Worm (Caenorhabditis elegans) whole organism, L2 larva: ENCODE results near the gene F39H12.1.

Experiments used
- C34F6.9 ChIP-seq: fragments of 150-350 bp; optimal IDR thresholded peaks from 2 replicates; lab custom pipeline; 2014; ENCODE audit warnings: missing biosample characterization, missing genetic modification characterization
- F13H6.1 ChIP-seq: sonication (generic microtip); optimal IDR thresholded peaks from 2 replicates; lab custom pipeline; 2016; ENCODE audit warnings: missing genetic modification characterization, missing compliant biosample characterization
- R02D3.7 ChIP-seq: fragments of 150-350 bp; optimal IDR thresholded peaks from 2 replicates; lab custom pipeline; 2014; ENCODE audit warnings: missing biosample characterization, missing genetic modification characterization
- alr-1 ChIP-seq: fragments of 150-350 bp; optimal IDR thresholded peaks from 2 replicates; lab custom pipeline; 2014; ENCODE audit warnings: missing biosample characterization, missing genetic modification characterization
- aly-2 ChIP-seq: fragments of 150-350 bp; optimal IDR thresholded peaks from 2 replicates; lab custom pipeline; 2014; ENCODE audit warnings: missing biosample characterization, missing genetic modification characterization
- ama-1 ChIP-seq: fragments of 150-350 bp; optimal IDR thresholded peaks from 2 replicates; lab custom pipeline; 2018; ENCODE audit warnings: inconsistent platforms
- blmp-1 ChIP-seq: sonication (generic microtip); optimal IDR thresholded peaks from 2 replicates; lab custom pipeline; 2017; ENCODE audit warnings: missing genetic modification characterization, mild to moderate bottlenecking, missing compliant biosample characterization, antibody characterized with exemption, moderate library complexity; ENCODE audit not compliant: insufficient read depth
- ceh-82 ChIP-seq: fragments of 150-350 bp; optimal IDR thresholded peaks from 2 replicates; lab custom pipeline; 2014; ENCODE audit warnings: missing biosample characterization, missing genetic modification characterization
- crh-2 ChIP-seq: sonication (generic microtip); optimal IDR thresholded peaks from 2 replicates; lab custom pipeline; 2017; ENCODE audit warnings: missing biosample characterization, missing genetic modification characterization
- dmd-4 ChIP-seq: sonication (generic microtip); optimal IDR thresholded peaks from 2 replicates; lab custom pipeline; 2017; ENCODE audit warnings: missing biosample characterization, missing genetic modification characterization
- elt-3 ChIP-seq: sonication (generic microtip); optimal IDR thresholded peaks from 2 replicates; lab custom pipeline; 2017; ENCODE audit warnings: missing biosample characterization, missing genetic modification characterization
- fos-1 ChIP-seq: fragments of 150-350 bp; optimal IDR thresholded peaks from 2 replicates; lab custom pipeline; 2014; ENCODE audit warnings: missing biosample characterization, missing genetic modification characterization
- gmeb-1 ChIP-seq: fragments of 150-350 bp; optimal IDR thresholded peaks from 2 replicates; lab custom pipeline; 2014; ENCODE audit warnings: missing biosample characterization, missing genetic modification characterization
- lin-11 ChIP-seq: fragments of 150-350 bp; sonication (generic microtip); optimal IDR thresholded peaks from 2 replicates; lab custom pipeline; 2014; ENCODE audit warnings: missing biosample characterization, missing genetic modification characterization, inconsistent platforms, mixed read lengths
- mbf-1 ChIP-seq: sonication (generic microtip); optimal IDR thresholded peaks from 2 replicates; lab custom pipeline; 2017; ENCODE audit warnings: missing biosample characterization, missing genetic modification characterization
- mdl-1 ChIP-seq, 2 experiments: fragments of 150-350 bp in 1 of 2; sonication (generic microtip) in 1 of 2; optimal IDR thresholded peaks; 2 replicates each; lab custom pipeline; 2017; ENCODE audit warnings: missing biosample characterization in 2 of 2, missing genetic modification characterization in 2 of 2
- nhr-10 ChIP-seq: sonication (generic microtip); optimal IDR thresholded peaks from 2 replicates; lab custom pipeline; 2017; ENCODE audit warnings: missing biosample characterization, missing genetic modification characterization
- nhr-11 ChIP-seq: fragments of 150-350 bp; optimal IDR thresholded peaks from 2 replicates; lab custom pipeline; 2014; ENCODE audit warnings: missing biosample characterization, missing genetic modification characterization
- nhr-12 ChIP-seq: fragments of 150-350 bp; optimal IDR thresholded peaks from 2 replicates; lab custom pipeline; 2014; ENCODE audit warnings: missing biosample characterization, missing genetic modification characterization
- nhr-129 ChIP-seq: fragments of 150-350 bp; optimal IDR thresholded peaks from 2 replicates; lab custom pipeline; 2014; ENCODE audit warnings: missing biosample characterization, missing genetic modification characterization
- nhr-21 ChIP-seq: fragments of 150-350 bp; optimal IDR thresholded peaks from 2 replicates; lab custom pipeline; 2014; ENCODE audit warnings: missing biosample characterization, missing genetic modification characterization
- nhr-25 ChIP-seq: fragments of 150-350 bp; sonication (generic microtip); optimal IDR thresholded peaks from 3 replicates; lab custom pipeline; 2014; ENCODE audit warnings: missing biosample characterization, missing genetic modification characterization
- nhr-6 ChIP-seq: fragments of 150-350 bp; optimal IDR thresholded peaks from 2 replicates; lab custom pipeline; 2014; ENCODE audit warnings: missing biosample characterization, missing genetic modification characterization
- peb-1 ChIP-seq: fragments of 150-350 bp; optimal IDR thresholded peaks from 2 replicates; lab custom pipeline; 2014; ENCODE audit warnings: missing biosample characterization, missing genetic modification characterization
- sem-4 ChIP-seq: fragments of 150-350 bp; optimal IDR thresholded peaks from 2 replicates; lab custom pipeline; 2014; ENCODE audit warnings: missing biosample characterization, missing genetic modification reagents, missing genetic modification characterization
- skn-1 ChIP-seq: sonication (generic microtip); optimal IDR thresholded peaks from 2 replicates; lab custom pipeline; 2017; ENCODE audit warnings: missing biosample characterization, missing genetic modification characterization
- sma-3 ChIP-seq: sonication (generic microtip); optimal IDR thresholded peaks from 2 replicates; lab custom pipeline; 2016; ENCODE audit warnings: missing genetic modification reagents, missing genetic modification characterization, missing compliant biosample characterization
- sma-9 ChIP-seq, 2 experiments: fragments of 150-350 bp in 1 of 2; sonication (generic microtip) in 1 of 2; optimal IDR thresholded peaks; 2 replicates each; lab custom pipeline; 2014 to 2016; ENCODE audit warnings: missing genetic modification characterization in 2 of 2, mild to moderate bottlenecking in 1 of 2, missing biosample characterization in 1 of 2, missing compliant biosample characterization in 1 of 2, missing genetic modification reagents in 1 of 2, moderate library complexity in 1 of 2
- snpc-4 ChIP-seq: fragments of 150-350 bp; optimal IDR thresholded peaks from 2 replicates; lab custom pipeline; 2014; ENCODE audit warnings: missing biosample characterization, missing genetic modification characterization
- unc-55 ChIP-seq: fragments of 150-350 bp; sonication (generic microtip); optimal IDR thresholded peaks from 3 replicates; lab custom pipeline; 2014; ENCODE audit warnings: missing biosample characterization, missing genetic modification reagents, missing genetic modification characterization
- unc-62 ChIP-seq: fragments of 150-350 bp; optimal IDR thresholded peaks from 2 replicates; lab custom pipeline; 2014; ENCODE audit warnings: missing biosample characterization, missing genetic modification reagents, missing genetic modification characterization
- zag-1 ChIP-seq: fragments of 150-350 bp; optimal IDR thresholded peaks from 2 replicates; lab custom pipeline; 2014; ENCODE audit warnings: missing biosample characterization, missing genetic modification characterization
- ztf-1 ChIP-seq: fragments of 200-800 bp; sonication (Bioruptor generic); conservative IDR thresholded peaks from 2 replicates; pipeline ENCODE4 v1.3.6; 2022; ENCODE audit warnings: missing genetic modification characterization, missing compliant biosample characterization
- ztf-11 ChIP-seq: sonication (generic microtip); optimal IDR thresholded peaks from 2 replicates; lab custom pipeline; 2017; ENCODE audit warnings: missing biosample characterization, missing genetic modification characterization
- ztf-4 ChIP-seq: fragments of 150-350 bp; optimal IDR thresholded peaks from 2 replicates; lab custom pipeline; 2014; ENCODE audit warnings: missing biosample characterization, missing genetic modification characterization

The F39H12.1 gene

DNA sequence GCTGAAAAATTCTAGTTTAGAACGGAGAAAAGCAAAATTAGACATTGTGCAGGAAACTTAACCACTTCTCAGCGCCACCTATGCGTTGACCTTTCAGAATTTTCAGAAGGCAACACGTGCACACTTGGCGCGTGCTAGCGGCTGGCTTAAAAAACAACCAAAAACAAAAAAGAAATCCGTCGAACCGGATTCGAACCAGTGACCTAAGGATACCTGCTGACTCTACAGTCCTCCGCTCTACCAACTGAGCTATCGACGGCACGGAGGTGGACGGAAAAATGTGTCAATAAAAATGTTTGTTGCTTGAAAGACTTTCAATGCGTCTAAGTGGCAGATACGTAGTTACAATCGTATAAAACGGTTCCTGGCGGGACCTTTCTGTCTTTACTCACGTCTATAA, 30.6 kb downstream of the F39H12.1 start:
- TF ChIP-seq nhr-129: peak; percentile 26
- no peak for TF ChIP-seq fos-1 (tag; lab: Kevin White, UChicago)
- TF ChIP-seq zag-1: no peak

DNA sequence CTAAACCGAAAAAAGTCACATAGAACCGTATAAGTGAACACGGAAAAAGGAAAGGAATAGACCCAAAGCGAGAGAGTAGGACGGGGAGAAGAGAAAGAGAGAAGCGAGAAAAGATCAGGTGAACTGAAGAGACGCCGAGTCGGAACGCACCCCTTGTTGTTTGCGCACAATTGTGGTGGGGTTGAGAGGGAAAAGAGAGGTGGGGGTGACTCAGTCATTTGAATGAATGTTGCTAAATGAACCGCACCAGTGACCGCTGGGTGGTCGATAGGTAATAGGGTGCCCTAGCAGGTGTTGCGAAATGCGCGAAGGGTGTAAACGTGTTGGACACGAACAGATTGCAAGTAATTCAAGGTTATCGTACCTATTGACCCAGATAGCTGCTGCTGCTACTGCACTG, 36.4 kb downstream of the F39H12.1 start, which contains the start of gene lgl-1:
Gene lgl-1, minus strand, starts transcription at position 70 of the 400 bp plus-strand sequence.
- TF ChIP-seq blmp-1 (peak; percentile 28), aly-2 (no peak), nhr-25 (peak; percentile 76), fos-1 (tag; lab: Kevin White, UChicago) (peak; percentile 83), F13H6.1 (peak; percentile 46), unc-55 (GFP tag; lab: Kevin White, UChicago) (peak; percentile 40), ceh-82 (tag; lab: Kevin White, UChicago) (no peak), sma-9 (GFP tag; optimal IDR thresholded peaks at IDR 0.05; lab: Kevin White, UChicago) (peak; percentile 13), sma-9 (tag; optimal IDR thresholded peaks at IDR 0.05; lab: Kevin White, UChicago) (no peak), ztf-4 (tag; lab: Kevin White, UChicago) (no peak), crh-2 (tag; lab: Kevin White, UChicago) (peak; percentile 6), nhr-6 (tag; lab: Kevin White, UChicago) (no peak), sma-3 (GFP tag; lab: Kevin White, UChicago) (peak; percentile 38), R02D3.7 (tag; lab: Kevin White, UChicago) (no peak), unc-62 (GFP tag; lab: Kevin White, UChicago) (no peak), mbf-1 (tag; lab: Kevin White, UChicago) (no peak), elt-3 (tag; lab: Kevin White, UChicago) (no peak), nhr-11 (tag; lab: Kevin White, UChicago) (no peak), nhr-10 (tag; lab: Kevin White, UChicago) (no peak), C34F6.9 (peak; percentile 27), snpc-4 (tag; lab: Kevin White, UChicago) (no peak)
- TF ChIP-seq, all 48 proteins: peak for 9

DNA sequence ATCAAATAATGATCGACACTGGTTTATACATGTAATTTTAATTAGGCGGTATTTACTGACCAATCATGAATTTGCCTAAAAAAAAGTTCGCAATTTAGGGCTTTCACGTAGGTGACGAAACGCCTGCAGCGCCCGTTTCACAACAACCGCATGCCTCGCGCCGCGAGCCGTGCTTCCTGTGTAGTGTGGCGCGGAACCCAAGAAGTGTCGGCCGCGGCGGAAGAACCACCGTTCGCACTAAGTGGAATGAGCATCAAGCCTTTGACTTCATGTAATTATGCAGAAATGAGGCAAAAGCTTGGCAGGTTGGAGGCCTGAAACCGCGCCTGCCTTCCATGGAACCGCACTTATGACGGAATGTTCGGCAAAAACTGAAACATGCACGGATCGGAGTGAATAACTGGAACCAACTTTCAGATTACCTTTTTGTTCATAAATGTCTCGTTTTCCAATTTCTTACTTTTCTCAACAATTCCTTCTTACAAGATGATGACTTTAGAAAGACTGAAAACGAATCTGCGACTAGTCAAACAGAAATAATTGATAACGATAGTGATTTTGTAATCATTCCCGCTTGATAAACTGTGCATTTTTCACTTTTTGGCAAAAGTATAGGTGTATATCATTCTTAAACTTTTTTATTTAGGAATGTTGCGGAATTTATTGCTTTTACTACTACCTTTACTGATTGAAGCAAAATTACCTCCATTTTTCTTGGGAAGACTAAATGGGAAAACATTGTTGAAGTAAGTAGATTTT, 37.6 kb downstream of the F39H12.1 start, which contains the start of gene F56F10.1:
Gene F56F10.1, plus strand, starts transcription at position 647 of the 759 bp plus-strand sequence.
- TF ChIP-seq lin-11 (tag; lab: Kevin White, UChicago): no peak
- TF ChIP-seq snpc-4 (tag; lab: Kevin White, UChicago): peak; percentile 78
- no peak for TF ChIP-seq crh-2 (tag; lab: Kevin White, UChicago)
- no peak for TF ChIP-seq mdl-1 (tag; optimal IDR thresholded peaks at IDR 0.05; lab: Kevin White, UChicago)
- TF ChIP-seq skn-1 (tag; lab: Kevin White, UChicago): peak; percentile 31
- peak; percentile 74 for TF ChIP-seq fos-1 (tag; lab: Kevin White, UChicago)
- TF ChIP-seq blmp-1: no peak
- TF ChIP-seq elt-3 (tag; lab: Kevin White, UChicago): no peak
- no peak for TF ChIP-seq sem-4 (tag; lab: Kevin White, UChicago)
- TF ChIP-seq unc-62 (GFP tag; lab: Kevin White, UChicago): no peak
- TF ChIP-seq ztf-11: no peak
- no peak for TF ChIP-seq nhr-21 (tag; lab: Kevin White, UChicago)
- TF ChIP-seq nhr-6 (tag; lab: Kevin White, UChicago): no peak
- TF ChIP-seq nhr-25: no peak
- no peak for TF ChIP-seq ama-1 (lab: Kevin White, UChicago)
- TF ChIP-seq gmeb-1: no peak
- TF ChIP-seq, all 48 proteins: peak for 3

DNA sequence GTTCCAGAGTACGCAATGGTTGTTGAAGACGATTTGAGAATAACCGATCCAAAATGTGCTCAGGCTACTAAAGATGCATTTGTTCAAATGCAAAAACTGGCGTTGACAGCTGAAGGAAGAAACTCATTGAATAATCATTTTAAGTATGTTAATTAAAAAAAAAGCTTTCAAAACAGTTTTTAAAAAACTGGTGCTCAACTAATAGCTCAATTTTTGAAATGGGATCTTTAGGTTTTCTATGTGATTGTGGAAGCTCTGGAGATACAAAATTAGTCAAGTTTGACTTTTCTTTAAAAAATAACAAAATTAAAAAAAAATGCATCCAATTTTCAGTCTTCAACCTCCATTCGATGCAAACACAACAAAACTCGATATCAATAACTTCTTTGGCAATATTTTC, 39.1 kb downstream of the F39H12.1 start:
- TF ChIP-seq nhr-10 (tag; lab: Kevin White, UChicago) (no peak), crh-2 (tag; lab: Kevin White, UChicago) (no peak), alr-1 (tag; lab: Kevin White, UChicago) (no peak), peb-1 (tag; lab: Kevin White, UChicago) (no peak), sem-4 (tag; lab: Kevin White, UChicago) (no peak), dmd-4 (no peak), nhr-12 (no peak), mdl-1 (tag; optimal IDR thresholded peaks at IDR 0.05; lab: Kevin White, UChicago) (no peak), zag-1 (no peak), mbf-1 (tag; lab: Kevin White, UChicago) (no peak), nhr-21 (tag; lab: Kevin White, UChicago) (no peak), ztf-1 (GFP tag; lab: Robert Waterston, UW) (no peak), ztf-11 (no peak), ama-1 (lab: Kevin White, UChicago) (no peak), R02D3.7 (tag; lab: Kevin White, UChicago) (no peak), nhr-6 (tag; lab: Kevin White, UChicago) (no peak), C34F6.9 (no peak), aly-2 (no peak)
